Worm (Caenorhabditis elegans) whole organism, L1 larva: Measurements from ENCODE around the gene exos-7.
A peak's percentile ranks its signal among the peaks of the same experiment; 100 is the strongest.

Source experiments
- C16A3.4 ChIP-seq: fragments of 150-350 bp; optimal IDR thresholded peaks from 2 replicates; lab custom pipeline; 2014; ENCODE audit warnings: missing biosample characterization, missing genetic modification characterization
- C34B4.2 ChIP-seq: sonication (generic microtip); optimal IDR thresholded peaks from 2 replicates; lab custom pipeline; 2017; ENCODE audit warnings: mild to moderate bottlenecking, missing genetic modification characterization, missing compliant biosample characterization
- aha-1 ChIP-seq: fragments of 150-350 bp; optimal IDR thresholded peaks from 2 replicates; lab custom pipeline; 2014; ENCODE audit warnings: missing biosample characterization, missing genetic modification characterization
- ama-1 ChIP-seq: fragments of 150-350 bp; optimal IDR thresholded peaks from 2 replicates; lab custom pipeline; 2014
- blmp-1 ChIP-seq: fragments of 150-350 bp; optimal IDR thresholded peaks from 2 replicates; lab custom pipeline; 2014; ENCODE audit warnings: missing biosample characterization, missing genetic modification characterization
- ceh-63 ChIP-seq: fragments of 200-800 bp; sonication (Bioruptor generic); optimal IDR thresholded peaks from 2 replicates; lab custom pipeline; 2018; ENCODE audit warnings: mild to moderate bottlenecking, missing genetic modification characterization, missing compliant biosample characterization
- ceh-8 ChIP-seq: fragments of 200-800 bp; sonication (Bioruptor generic); optimal IDR thresholded peaks from 2 replicates; lab custom pipeline; 2018; ENCODE audit warnings: mild to moderate bottlenecking, missing genetic modification characterization, moderate library complexity, missing compliant biosample characterization
- dpl-1 ChIP-seq, 3 experiments: fragments of 150-350 bp in 2 of 3; sonication (generic microtip) in 1 of 3; optimal IDR thresholded peaks; 2 replicates each; lab custom pipeline; 2014 to 2017; ENCODE audit warnings: missing biosample characterization in 3 of 3, missing genetic modification characterization in 3 of 3, missing genetic modification reagents in 3 of 3
- elt-3 ChIP-seq, 6 experiments: fragments of 150-350 bp in 1 of 6; sonication (generic microtip); optimal IDR thresholded peaks; 2 replicates each; lab custom pipeline; 2017 to 2018; ENCODE audit warnings: missing biosample characterization in 6 of 6, missing genetic modification characterization in 6 of 6, inconsistent platforms in 1 of 6
- ets-5 ChIP-seq: fragments of 200-800 bp; sonication (Bioruptor generic); IDR thresholded peaks from 2 replicates; pipeline ENCODE4 v1.3.6; 2022; ENCODE audit warnings: missing genetic modification characterization, missing compliant biosample characterization
- fkh-10 ChIP-seq: sonication (generic microtip); optimal IDR thresholded peaks from 2 replicates; lab custom pipeline; 2017; ENCODE audit warnings: missing biosample characterization, missing genetic modification reagents, missing genetic modification characterization
- fkh-4 ChIP-seq: sonication (generic microtip); optimal IDR thresholded peaks from 2 replicates; lab custom pipeline; 2016; ENCODE audit warnings: missing compliant biosample characterization, missing genetic modification characterization, borderline replicate concordance
- fkh-8 ChIP-seq: sonication (generic microtip); optimal IDR thresholded peaks from 2 replicates; lab custom pipeline; 2016; ENCODE audit warnings: mild to moderate bottlenecking, missing genetic modification characterization, missing compliant biosample characterization
- fos-1 ChIP-seq: fragments of 150-350 bp; optimal IDR thresholded peaks from 2 replicates; lab custom pipeline; 2014; ENCODE audit warnings: missing biosample characterization, missing genetic modification characterization
- grh-1 ChIP-seq: fragments of 200-800 bp; sonication (Bioruptor generic); IDR thresholded peaks from 2 replicates; pipeline ENCODE4 v1.3.6; 2022; ENCODE audit warnings: missing genetic modification reagents, missing genetic modification characterization, missing compliant biosample characterization
- hlh-17 ChIP-seq: fragments of 200-800 bp; sonication (Bioruptor generic); optimal IDR thresholded peaks from 2 replicates; lab custom pipeline; 2018; ENCODE audit warnings: missing genetic modification characterization, mild to moderate bottlenecking, missing compliant biosample characterization, moderate library complexity, borderline replicate concordance
- hlh-4 ChIP-seq: sonication (generic microtip); optimal IDR thresholded peaks from 2 replicates; lab custom pipeline; 2016; ENCODE audit warnings: mild to moderate bottlenecking, missing genetic modification characterization, missing compliant biosample characterization
- hpl-2 ChIP-seq: fragments of 150-350 bp; optimal IDR thresholded peaks from 2 replicates; lab custom pipeline; 2014; ENCODE audit warnings: missing biosample characterization, missing genetic modification reagents, missing genetic modification characterization
- irx-1 ChIP-seq: sonication (generic microtip); optimal IDR thresholded peaks from 2 replicates; lab custom pipeline; 2016; ENCODE audit warnings: missing genetic modification characterization, missing compliant biosample characterization
- isw-1 ChIP-seq: fragments of 200-800 bp; sonication (Bioruptor generic); IDR thresholded peaks from 2 replicates; pipeline ENCODE4 v1.3.6; 2022; ENCODE audit warnings: missing genetic modification characterization, missing compliant biosample characterization
- lin-13 ChIP-seq: fragments of 150-350 bp; optimal IDR thresholded peaks from 2 replicates; lab custom pipeline; 2014; ENCODE audit warnings: missing biosample characterization, missing genetic modification reagents, missing genetic modification characterization
- lin-14 ChIP-seq: fragments of 200-800 bp; sonication (Bioruptor generic); optimal IDR thresholded peaks from 2 replicates; lab custom pipeline; 2018; ENCODE audit warnings: mild to moderate bottlenecking, missing genetic modification characterization, moderate library complexity, missing compliant biosample characterization
- lin-15B ChIP-seq: fragments of 150-350 bp; sonication (generic microtip); optimal IDR thresholded peaks from 3 replicates; lab custom pipeline; 2014; ENCODE audit warnings: missing biosample characterization, missing genetic modification characterization
- lin-35 ChIP-seq, 2 experiments: fragments of 150-350 bp; optimal IDR thresholded peaks; 2 replicates each; lab custom pipeline; 2014; ENCODE audit warnings: missing biosample characterization in 2 of 2, missing genetic modification characterization in 2 of 2, missing genetic modification reagents in 2 of 2
- lir-3 ChIP-seq: sonication (generic microtip); optimal IDR thresholded peaks from 2 replicates; lab custom pipeline; 2016; ENCODE audit warnings: mild to moderate bottlenecking, missing genetic modification characterization, moderate library complexity, missing compliant biosample characterization; ENCODE audit not compliant: poor library complexity
- lsy-2 ChIP-seq, 2 experiments: fragments of 150-350 bp; optimal IDR thresholded peaks; 2 replicates each; lab custom pipeline; 2014; ENCODE audit warnings: missing biosample characterization in 2 of 2, missing genetic modification characterization in 2 of 2
- mab-9 ChIP-seq: fragments of 200-800 bp; sonication (Bioruptor generic); IDR thresholded peaks from 2 replicates; pipeline ENCODE4 v1.3.6; 2022; ENCODE audit warnings: missing genetic modification reagents, missing genetic modification characterization, missing compliant biosample characterization
- mdl-1 ChIP-seq, 2 experiments: fragments of 150-350 bp; optimal IDR thresholded peaks; 2 replicates each; lab custom pipeline; 2014 to 2017; ENCODE audit warnings: missing biosample characterization in 2 of 2, missing genetic modification characterization in 2 of 2, inconsistent platforms in 1 of 2
- mef-2 ChIP-seq: fragments of 150-350 bp; optimal IDR thresholded peaks from 2 replicates; lab custom pipeline; 2014; ENCODE audit warnings: missing biosample characterization, missing genetic modification characterization
- mep-1 ChIP-seq: fragments of 150-350 bp; optimal IDR thresholded peaks from 2 replicates; lab custom pipeline; 2014; ENCODE audit warnings: missing biosample characterization, missing genetic modification characterization
- nhr-12 ChIP-seq: sonication (generic microtip); optimal IDR thresholded peaks from 2 replicates; lab custom pipeline; 2017; ENCODE audit warnings: missing biosample characterization, missing genetic modification characterization
- nhr-20 ChIP-seq: sonication (generic microtip); optimal IDR thresholded peaks from 2 replicates; lab custom pipeline; 2016; ENCODE audit warnings: mild to moderate bottlenecking, missing genetic modification characterization, missing compliant biosample characterization
- nhr-28 ChIP-seq: fragments of 150-350 bp; optimal IDR thresholded peaks from 2 replicates; lab custom pipeline; 2014; ENCODE audit warnings: missing biosample characterization, missing genetic modification characterization
- nhr-47 ChIP-seq: sonication (generic microtip); optimal IDR thresholded peaks from 2 replicates; lab custom pipeline; 2016; ENCODE audit warnings: mild to moderate bottlenecking, missing genetic modification characterization, moderate library complexity, missing compliant biosample characterization
- nhr-71 ChIP-seq: sonication (generic microtip); optimal IDR thresholded peaks from 2 replicates; lab custom pipeline; 2016; ENCODE audit warnings: mild to moderate bottlenecking, missing genetic modification characterization, moderate library complexity, missing compliant biosample characterization
- nhr-76 ChIP-seq: sonication (generic microtip); optimal IDR thresholded peaks from 2 replicates; lab custom pipeline; 2017; ENCODE audit warnings: missing biosample characterization, missing genetic modification characterization
- nhr-77 ChIP-seq: fragments of 150-350 bp; optimal IDR thresholded peaks from 2 replicates; lab custom pipeline; 2014; ENCODE audit warnings: missing biosample characterization, missing genetic modification characterization
- nhr-84 ChIP-seq: sonication (generic microtip); optimal IDR thresholded peaks from 2 replicates; lab custom pipeline; 2017; ENCODE audit warnings: missing biosample characterization, missing genetic modification characterization
- nhr-85 ChIP-seq: sonication (generic microtip); peaks from one replicate; lab custom pipeline; 2016; ENCODE audit warnings: missing genetic modification characterization, inconsistent platforms, missing compliant biosample characterization
- nhr-90 ChIP-seq: sonication (generic microtip); optimal IDR thresholded peaks from 2 replicates; lab custom pipeline; 2016; ENCODE audit warnings: mild to moderate bottlenecking, missing genetic modification characterization, missing compliant biosample characterization; ENCODE audit not compliant: poor library complexity
- pax-3 ChIP-seq: fragments of 200-800 bp; sonication (Bioruptor generic); optimal IDR thresholded peaks from 2 replicates; lab custom pipeline; 2018; ENCODE audit warnings: mild to moderate bottlenecking, missing genetic modification characterization, moderate library complexity, missing compliant biosample characterization
- pqm-1 ChIP-seq: sonication (generic microtip); optimal IDR thresholded peaks from 3 replicates; lab custom pipeline; 2017; ENCODE audit warnings: missing biosample characterization, missing genetic modification characterization
- skn-1 ChIP-seq: fragments of 150-350 bp; optimal IDR thresholded peaks from 2 replicates; lab custom pipeline; 2014; ENCODE audit warnings: missing biosample characterization, missing genetic modification characterization
- snpc-4 ChIP-seq: fragments of 150-350 bp; optimal IDR thresholded peaks from 2 replicates; lab custom pipeline; 2014; ENCODE audit warnings: missing biosample characterization, missing genetic modification characterization
- sox-4 ChIP-seq: sonication (generic microtip); optimal IDR thresholded peaks from 2 replicates; lab custom pipeline; 2016; ENCODE audit warnings: missing genetic modification characterization, missing compliant biosample characterization
- sup-37 ChIP-seq: fragments of 200-800 bp; sonication (Bioruptor generic); optimal IDR thresholded peaks from 2 replicates; lab custom pipeline; 2018; ENCODE audit warnings: mild to moderate bottlenecking, missing genetic modification characterization, missing compliant biosample characterization
- swsn-7 ChIP-seq: sonication (generic microtip); optimal IDR thresholded peaks from 2 replicates; lab custom pipeline; 2016; ENCODE audit warnings: missing genetic modification characterization, missing compliant biosample characterization
- tbx-2 ChIP-seq: sonication (generic microtip); optimal IDR thresholded peaks from 2 replicates; lab custom pipeline; 2016; ENCODE audit warnings: missing genetic modification characterization, missing compliant biosample characterization
- unc-130 ChIP-seq: fragments of 150-350 bp; optimal IDR thresholded peaks from 2 replicates; lab custom pipeline; 2017; ENCODE audit warnings: missing biosample characterization, missing genetic modification characterization, inconsistent platforms
- unc-30 ChIP-seq: sonication (generic microtip); optimal IDR thresholded peaks from 2 replicates; lab custom pipeline; 2017; ENCODE audit warnings: missing biosample characterization, missing genetic modification characterization
- unc-62 ChIP-seq: fragments of 150-350 bp; optimal IDR thresholded peaks from 2 replicates; lab custom pipeline; 2014; ENCODE audit warnings: missing biosample characterization, missing genetic modification reagents, missing genetic modification characterization
- ztf-4 ChIP-seq: fragments of 150-350 bp; optimal IDR thresholded peaks from 2 replicates; lab custom pipeline; 2014; ENCODE audit warnings: missing biosample characterization, missing genetic modification characterization

exos-7 gene

ce11 chrV:20838565-20838964, at the start of gene exos-7:
TSS of gene exos-7 (plus strand) at chrV:20838865.
- peak; percentile 51 for TF ChIP-seq nhr-85 (tag; lab: Kevin White, UChicago)
- TF ChIP-seq dpl-1 (GFP tag; optimal IDR thresholded peaks at IDR 0.05; lab: Kevin White, UChicago): no peak

- no peak for TF ChIP-seq nhr-76 (tag; lab: Kevin White, UChicago)
- TF ChIP-seq C34B4.2 (tag; lab: Kevin White, UChicago): no peak
- TF ChIP-seq snpc-4 (tag; lab: Kevin White, UChicago): peak; percentile 34
- TF ChIP-seq nhr-71 (tag; lab: Kevin White, UChicago): peak; percentile 68
- TF ChIP-seq ets-5: no peak
- TF ChIP-seq aha-1 (tag; lab: Kevin White, UChicago): no peak
- no peak for TF ChIP-seq lir-3 (tag; lab: Kevin White, UChicago)
- TF ChIP-seq ceh-63 (GFP tag; lab: Kevin White, UChicago): no peak
- TF ChIP-seq unc-130: no peak
- TF ChIP-seq sup-37 (GFP tag; lab: Kevin White, UChicago): no peak
- TF ChIP-seq ceh-8 (GFP tag; lab: Kevin White, UChicago): peak; percentile 4
- no peak for TF ChIP-seq C16A3.4 (tag; lab: Kevin White, UChicago)
- no peak for TF ChIP-seq mef-2
- peak; percentile 76 for TF ChIP-seq tbx-2 (tag; lab: Kevin White, UChicago)
- peak in 1 of 2 experiments; percentile 38 for TF ChIP-seq mdl-1 (tag; optimal IDR thresholded peaks at IDR 0.05; lab: Kevin White, UChicago)
- TF ChIP-seq nhr-28: no peak
- peak; percentile 42 for TF ChIP-seq irx-1
- no peak for TF ChIP-seq fos-1 (tag; lab: Kevin White, UChicago)
- peak; percentile 92 for TF ChIP-seq lin-14 (GFP tag; lab: Kevin White, UChicago)
- TF ChIP-seq blmp-1 (tag; lab: Kevin White, UChicago): no peak
- TF ChIP-seq hlh-17 (GFP tag; lab: Kevin White, UChicago): no peak
- no peak for TF ChIP-seq lin-15B (tag; lab: Kevin White, UChicago)
- TF ChIP-seq nhr-84: no peak
- peak in 1 of 2 experiments; percentile 45 for TF ChIP-seq lin-35 (GFP tag; optimal IDR thresholded peaks at IDR 0.05; lab: Kevin White, UChicago)
- TF ChIP-seq skn-1 (tag; lab: Kevin White, UChicago): peak; percentile 7
- peak; percentile 82 for TF ChIP-seq fkh-10 (GFP tag; lab: Kevin White, UChicago)
- no peak for TF ChIP-seq unc-62 (GFP tag; lab: Kevin White, UChicago)
- TF ChIP-seq hlh-4 (tag; lab: Kevin White, UChicago): no peak
- no peak for TF ChIP-seq fkh-4
- peak; percentile 83 for TF ChIP-seq fkh-8
- TF ChIP-seq pqm-1 (tag; lab: Kevin White, UChicago): no peak
- no peak for TF ChIP-seq elt-3 (tag; optimal IDR thresholded peaks at IDR 0.05; lab: Kevin White, UChicago)
- TF ChIP-seq nhr-77 (tag; lab: Kevin White, UChicago): no peak
- TF ChIP-seq mep-1 (tag; lab: Kevin White, UChicago): peak; percentile 29
- no peak for TF ChIP-seq grh-1 (GFP tag; lab: Robert Waterston, UW)
- peak; percentile 25 for TF ChIP-seq pax-3 (tag; lab: Kevin White, UChicago)
- peak; percentile 7 for TF ChIP-seq nhr-20 (tag; lab: Kevin White, UChicago)
- no peak for TF ChIP-seq lin-13 (GFP tag; lab: Kevin White, UChicago)
- TF ChIP-seq unc-30: no peak
- TF ChIP-seq isw-1 (GFP tag; lab: Robert Waterston, UW): peak; percentile 40
- peak in 1 of 2 experiments; percentile 49 for TF ChIP-seq lsy-2 (tag; optimal IDR thresholded peaks at IDR 0.05; lab: Kevin White, UChicago)
- TF ChIP-seq ztf-4: no peak
- no peak for TF ChIP-seq ama-1 (lab: Kevin White, UChicago)
- TF ChIP-seq nhr-90 (tag; lab: Kevin White, UChicago): no peak
- peak; percentile 68 for TF ChIP-seq nhr-47 (tag; lab: Kevin White, UChicago)
- TF ChIP-seq nhr-12 (tag; lab: Kevin White, UChicago): no peak
- no peak for TF ChIP-seq hpl-2
- TF ChIP-seq mab-9 (GFP tag; lab: Robert Waterston, UW): peak; percentile 48; the same call in 1 of the 2 replicates
- peak; percentile 58 for TF ChIP-seq swsn-7
- no peak for TF ChIP-seq sox-4
Observed at ce11 chrV:20789105-20789504, 49.6 kb upstream of the exos-7 start, which contains the start of gene tpan-1. TSS of gene tpan-1 (plus strand) at chrV:20789502.
